Worm (Caenorhabditis elegans) whole organism, L4 larva: ENCODE data around the gene Y48D7A.1.

Source experiments
- F10B5.3 ChIP-seq: sonication (generic microtip); optimal IDR thresholded peaks from 2 replicates; lab custom pipeline; 2016; ENCODE audit warnings: mild to moderate bottlenecking, missing genetic modification characterization, missing compliant biosample characterization
- F37D6.2 ChIP-seq: sonication (generic microtip); optimal IDR thresholded peaks from 2 replicates; lab custom pipeline; 2016; ENCODE audit warnings: mild to moderate bottlenecking, missing genetic modification characterization, missing compliant biosample characterization
- F44E2.7 ChIP-seq: fragments of 200-800 bp; sonication (Bioruptor generic); IDR thresholded peaks from 2 replicates; pipeline ENCODE4 v2.1.2; 2022; ENCODE audit warnings: missing genetic modification characterization, missing compliant biosample characterization
- R02D3.7 ChIP-seq: fragments of 150-350 bp; sonication (generic microtip); optimal IDR thresholded peaks from 3 replicates; lab custom pipeline; 2014; ENCODE audit warnings: missing biosample characterization, missing genetic modification characterization
- Y48G9A.11 ChIP-seq: fragments of 200-800 bp; sonication (Bioruptor generic); IDR thresholded peaks from 2 replicates; pipeline ENCODE4 v1.3.6; 2022; ENCODE audit warnings: missing genetic modification reagents, missing genetic modification characterization, missing compliant biosample characterization
- Y5F2A.4 ChIP-seq: fragments of 200-800 bp; sonication (Bioruptor generic); optimal IDR thresholded peaks from 2 replicates; lab custom pipeline; 2018; ENCODE audit warnings: mild to moderate bottlenecking, missing genetic modification characterization, missing compliant biosample characterization
- ZK337.2 ChIP-seq: fragments of 200-800 bp; sonication (Bioruptor generic); IDR thresholded peaks from 2 replicates; pipeline ENCODE4 v1.3.6; 2022; ENCODE audit warnings: missing genetic modification reagents, missing genetic modification characterization, missing compliant biosample characterization
- ZK546.5 ChIP-seq, 2 experiments: sonication (generic microtip); optimal IDR thresholded peaks; 2 replicates each; lab custom pipeline; 2017; ENCODE audit warnings: missing biosample characterization in 2 of 2, missing genetic modification characterization in 2 of 2
- aha-1 ChIP-seq: fragments of 150-350 bp; peaks from one replicate; lab custom pipeline; 2014; ENCODE audit warnings: missing biosample characterization, missing genetic modification characterization
- aly-2 ChIP-seq: sonication (generic microtip); optimal IDR thresholded peaks from 2 replicates; lab custom pipeline; 2018; ENCODE audit warnings: missing biosample characterization, missing genetic modification characterization
- ces-1 ChIP-seq: fragments of 150-350 bp; sonication (generic microtip); optimal IDR thresholded peaks from 4 replicates; lab custom pipeline; 2014; ENCODE audit warnings: missing biosample characterization, missing genetic modification reagents, missing genetic modification characterization
- daf-12 ChIP-seq: fragments of 150-350 bp; optimal IDR thresholded peaks from 2 replicates; lab custom pipeline; 2014; ENCODE audit warnings: missing biosample characterization, missing genetic modification reagents, missing genetic modification characterization
- dpl-1 ChIP-seq: fragments of 150-350 bp; optimal IDR thresholded peaks from 2 replicates; lab custom pipeline; 2014; ENCODE audit warnings: missing biosample characterization, missing genetic modification reagents, missing genetic modification characterization
- dve-1 ChIP-seq: sonication (generic microtip); optimal IDR thresholded peaks from 2 replicates; lab custom pipeline; 2017; ENCODE audit warnings: antibody characterized with exemption, mild to moderate bottlenecking, missing genetic modification characterization, missing compliant biosample characterization; ENCODE audit not compliant: insufficient read depth
- fos-1 ChIP-seq: fragments of 150-350 bp; optimal IDR thresholded peaks from 2 replicates; lab custom pipeline; 2014; ENCODE audit warnings: missing biosample characterization, missing genetic modification characterization
- gei-8 ChIP-seq: fragments of 200-800 bp; sonication (Bioruptor generic); optimal IDR thresholded peaks from 2 replicates; lab custom pipeline; 2018; ENCODE audit warnings: mild to moderate bottlenecking, missing genetic modification characterization, missing compliant biosample characterization
- hlh-30 ChIP-seq: sonication (generic microtip); optimal IDR thresholded peaks from 2 replicates; lab custom pipeline; 2017; ENCODE audit warnings: antibody characterized with exemption, mild to moderate bottlenecking, missing genetic modification characterization, missing compliant biosample characterization; ENCODE audit not compliant: insufficient read depth
- lin-13 ChIP-seq: fragments of 150-350 bp; optimal IDR thresholded peaks from 2 replicates; lab custom pipeline; 2014; ENCODE audit warnings: missing biosample characterization, missing genetic modification reagents, missing genetic modification characterization
- lin-38 ChIP-seq: fragments of 200-800 bp; sonication (Bioruptor generic); IDR thresholded peaks from 2 replicates; pipeline ENCODE4 v1.3.6; 2022; ENCODE audit warnings: missing genetic modification reagents, missing genetic modification characterization, missing compliant biosample characterization
- lin-39 ChIP-seq: fragments of 150-350 bp; optimal IDR thresholded peaks from 2 replicates; lab custom pipeline; 2014; ENCODE audit warnings: missing biosample characterization, missing genetic modification reagents, missing genetic modification characterization
- mep-1 ChIP-seq: fragments of 150-350 bp; sonication (generic microtip); optimal IDR thresholded peaks from 3 replicates; lab custom pipeline; 2014; ENCODE audit warnings: missing biosample characterization, missing genetic modification characterization
- mes-2 ChIP-seq: sonication (generic microtip); optimal IDR thresholded peaks from 2 replicates; lab custom pipeline; 2016; ENCODE audit warnings: missing genotype, mild to moderate bottlenecking, missing genetic modification characterization, missing compliant biosample characterization; ENCODE audit not compliant: poor library complexity, severe bottlenecking
- mxl-3 ChIP-seq: fragments of 200-800 bp; sonication (Bioruptor generic); optimal IDR thresholded peaks from 2 replicates; lab custom pipeline; 2018; ENCODE audit warnings: mild to moderate bottlenecking, missing genetic modification characterization, missing compliant biosample characterization
- nhr-10 ChIP-seq: fragments of 150-350 bp; optimal IDR thresholded peaks from 2 replicates; lab custom pipeline; 2014; ENCODE audit warnings: missing biosample characterization, missing genetic modification characterization
- nhr-11 ChIP-seq: fragments of 150-350 bp; optimal IDR thresholded peaks from 2 replicates; lab custom pipeline; 2014; ENCODE audit warnings: missing biosample characterization, missing genetic modification characterization
- nhr-237 ChIP-seq: sonication (generic microtip); optimal IDR thresholded peaks from 2 replicates; lab custom pipeline; 2017; ENCODE audit warnings: missing biosample characterization, missing genetic modification characterization
- nhr-25 ChIP-seq: sonication (generic microtip); optimal IDR thresholded peaks from 2 replicates; lab custom pipeline; 2017; ENCODE audit warnings: missing genetic modification characterization, mild to moderate bottlenecking, missing compliant biosample characterization, antibody characterized with exemption, moderate library complexity, borderline replicate concordance; ENCODE audit not compliant: insufficient read depth
- pqm-1 ChIP-seq: sonication (generic microtip); optimal IDR thresholded peaks from 2 replicates; lab custom pipeline; 2017; ENCODE audit warnings: missing biosample characterization, missing genetic modification characterization
- saeg-2 ChIP-seq: fragments of 200-800 bp; sonication (Bioruptor generic); IDR thresholded peaks from 2 replicates; pipeline ENCODE4 v1.3.6; 2022; ENCODE audit warnings: missing genetic modification reagents, missing genetic modification characterization, missing compliant biosample characterization
- spr-1 ChIP-seq: sonication (generic microtip); optimal IDR thresholded peaks from 2 replicates; lab custom pipeline; 2016; ENCODE audit warnings: mild to moderate bottlenecking, missing genetic modification characterization, missing compliant biosample characterization
- spr-3 ChIP-seq: fragments of 200-800 bp; sonication (Bioruptor generic); optimal IDR thresholded peaks from 2 replicates; lab custom pipeline; 2018; ENCODE audit warnings: mild to moderate bottlenecking, missing genetic modification characterization, missing compliant biosample characterization
- unc-62 ChIP-seq, 3 experiments: fragments of 150-350 bp in 1 of 3; sonication (generic microtip); optimal IDR thresholded peaks in 2 of 3; peaks in 1 of 3; 1 replicate in 1 of 3; 2 replicates in 2 of 3; lab custom pipeline; 2014 to 2017; ENCODE audit warnings: missing biosample characterization in 3 of 3, missing genetic modification characterization in 3 of 3, missing genetic modification reagents in 3 of 3, missing genotype in 1 of 3
- zfp-2 ChIP-seq: sonication (generic microtip); optimal IDR thresholded peaks from 2 replicates; lab custom pipeline; 2016; ENCODE audit warnings: mild to moderate bottlenecking, missing genetic modification characterization, missing compliant biosample characterization
- zfp-3 ChIP-seq: fragments of 200-800 bp; sonication (Bioruptor generic); conservative IDR thresholded peaks from 2 replicates; pipeline ENCODE4 v1.3.6; 2022; ENCODE audit warnings: missing genetic modification reagents, missing genetic modification characterization, missing compliant biosample characterization
- ztf-11 ChIP-seq: fragments of 150-350 bp; optimal IDR thresholded peaks from 2 replicates; lab custom pipeline; 2014; ENCODE audit warnings: missing biosample characterization, missing genetic modification characterization

Y48D7A.1 gene

DNA sequence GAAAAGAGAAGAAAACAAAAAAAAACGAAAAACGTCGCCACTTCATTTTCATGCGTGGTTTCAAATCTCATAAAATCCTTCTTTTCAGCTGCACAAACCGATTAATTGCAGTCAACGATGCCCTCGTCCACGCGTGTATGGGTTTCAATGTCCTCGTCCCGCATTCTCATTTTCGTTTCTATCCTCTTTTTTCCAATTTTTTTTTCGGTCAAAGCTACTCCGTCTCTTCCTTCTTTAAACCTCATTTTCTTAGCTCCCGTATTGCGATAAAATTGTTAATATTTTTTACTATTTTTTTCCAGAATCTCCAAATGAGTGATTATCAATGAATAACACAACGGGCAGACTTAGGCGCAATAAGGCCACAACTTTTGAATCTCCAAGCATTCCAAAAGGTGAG lies 33.1 kb upstream of the Y48D7A.1 start, which contains the start of gene aakg-3:
Gene aakg-3 (plus strand): TSS at position 301 of the 400 bp plus-strand sequence.
- TF ChIP-seq aha-1 = peak; percentile 75
- TF ChIP-seq lin-13 (GFP tag; lab: Kevin White, UChicago) = no peak
- TF ChIP-seq, all 104 proteins: peak for 1

DNA sequence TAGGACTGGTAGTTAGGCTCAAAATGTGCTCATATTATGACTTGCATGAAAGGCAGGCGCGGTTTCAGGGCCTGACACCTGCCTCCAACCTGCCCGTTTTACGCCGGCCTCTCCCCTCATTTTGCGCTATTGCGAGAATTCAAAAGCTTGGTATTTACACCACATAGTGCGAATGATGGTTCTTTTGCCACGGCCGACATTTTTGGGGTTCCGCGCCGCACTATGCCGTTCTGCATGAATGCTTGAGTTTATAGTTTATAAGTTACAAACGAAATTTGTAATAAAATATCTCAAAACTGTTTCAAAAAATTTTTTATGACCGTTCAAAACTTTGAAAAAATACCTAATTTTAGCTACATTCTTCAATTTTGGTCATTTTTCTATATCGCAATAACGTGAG lies 31.2 kb upstream of the Y48D7A.1 start:
- no peak for TF ChIP-seq F44E2.7
- TF ChIP-seq spr-3 = no peak
- no peak for TF ChIP-seq mes-2
- TF ChIP-seq ztf-11 (tag; lab: Kevin White, UChicago) = no peak
- TF ChIP-seq mep-1 (tag; lab: Kevin White, UChicago) = no peak
- no peak for TF ChIP-seq aha-1
- TF ChIP-seq nhr-25 (tag; lab: Kevin White, UChicago) = no peak
- TF ChIP-seq unc-62 (GFP tag; optimal IDR thresholded peaks at IDR 0.05 in 1 of 2; lab: Kevin White, UChicago) = no peak
- no peak for TF ChIP-seq unc-62 (tag; optimal IDR thresholded peaks at IDR 0.05; lab: Kevin White, UChicago)
- no peak for TF ChIP-seq saeg-2 (GFP tag; lab: Robert Waterston, UW)
- no peak for TF ChIP-seq fos-1 (tag; lab: Kevin White, UChicago)
- TF ChIP-seq gei-8 = no peak
- TF ChIP-seq nhr-11 (tag; lab: Kevin White, UChicago) = no peak
- no peak for TF ChIP-seq nhr-237
- TF ChIP-seq nhr-10 (tag; lab: Kevin White, UChicago) = no peak
- TF ChIP-seq F10B5.3 = no peak
- TF ChIP-seq zfp-2 (tag; lab: Kevin White, UChicago) = no peak
- no peak for TF ChIP-seq ZK546.5 (tag; optimal IDR thresholded peaks at IDR 0.05; lab: Kevin White, UChicago)
- no peak for TF ChIP-seq pqm-1 (tag; lab: Kevin White, UChicago)
- TF ChIP-seq F37D6.2 (tag; lab: Kevin White, UChicago) = no peak

DNA sequence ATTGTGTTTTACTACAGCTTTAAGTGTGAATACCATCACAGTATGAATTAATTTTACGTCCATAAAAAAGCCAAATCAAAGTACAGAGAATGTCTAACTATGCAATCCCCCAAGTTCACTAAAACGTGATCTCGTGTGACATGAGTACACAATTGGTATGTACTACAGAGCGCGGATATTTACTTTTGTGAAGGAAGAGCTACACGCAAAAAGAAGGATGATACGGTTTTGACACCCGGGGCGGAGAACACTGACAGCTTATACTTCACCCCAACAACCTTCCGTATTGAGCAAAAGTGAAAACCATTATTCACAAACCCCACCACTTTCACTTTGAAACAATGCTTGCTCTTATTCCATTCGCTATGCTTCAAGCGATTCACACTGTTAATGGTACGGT lies 27.6 kb upstream of the Y48D7A.1 start, which contains the start of gene nspg-5:
Gene nspg-5 (plus strand): TSS at position 301 of the 400 bp plus-strand sequence.
- TF ChIP-seq aly-2 (no peak), lin-39 (tag; lab: Kevin White, UChicago) (no peak), hlh-30 (no peak), aha-1 (peak; percentile 57), daf-12 (no peak), Y48G9A.11 (GFP tag; lab: Robert Waterston, UW) (no peak), dpl-1 (no peak), ZK337.2 (GFP tag; lab: Robert Waterston, UW) (no peak), Y5F2A.4 (GFP tag; lab: Kevin White, UChicago) (no peak)

DNA sequence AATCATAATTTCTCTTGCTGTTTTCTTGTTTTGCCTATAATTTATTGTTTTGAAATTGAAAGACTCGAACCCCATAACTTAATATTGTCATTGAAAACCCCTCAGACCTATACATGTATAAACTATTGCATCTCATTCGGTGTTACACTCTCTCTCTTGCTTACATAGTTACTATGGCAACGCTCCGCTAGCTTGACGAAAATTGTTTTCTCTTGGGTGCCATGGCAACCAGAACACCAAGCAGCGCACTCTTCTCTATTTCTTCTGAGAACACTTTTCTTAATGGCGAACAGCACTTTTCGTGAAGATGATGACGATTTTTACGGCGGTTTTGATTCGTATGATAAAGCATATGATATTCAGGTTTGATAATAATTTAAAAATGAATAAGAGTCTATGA lies 25.3 kb upstream of the Y48D7A.1 start, which contains the start of gene osm-5:
Gene osm-5 (plus strand): TSS at position 268 of the 400 bp plus-strand sequence.
- no peak for TF ChIP-seq Y5F2A.4 (GFP tag; lab: Kevin White, UChicago)
- no peak for TF ChIP-seq nhr-25 (tag; lab: Kevin White, UChicago)
- no peak for TF ChIP-seq spr-3
- no peak for TF ChIP-seq unc-62 (GFP tag; optimal IDR thresholded peaks at IDR 0.05 in 1 of 2; lab: Kevin White, UChicago)
- no peak for TF ChIP-seq unc-62 (tag; optimal IDR thresholded peaks at IDR 0.05; lab: Kevin White, UChicago)
- TF ChIP-seq spr-1 = no peak
- no peak for TF ChIP-seq zfp-3
- TF ChIP-seq lin-39 (tag; lab: Kevin White, UChicago) = no peak
- TF ChIP-seq mxl-3 (GFP tag; lab: Kevin White, UChicago) = no peak
- TF ChIP-seq R02D3.7 (tag; lab: Kevin White, UChicago) = no peak
- TF ChIP-seq dve-1 (tag; lab: Kevin White, UChicago) = no peak
- no peak for TF ChIP-seq ces-1 (GFP tag; lab: Kevin White, UChicago)
- no peak for TF ChIP-seq lin-38 (GFP tag; lab: Robert Waterston, UW)
